Worm (Caenorhabditis elegans) whole organism, midembryonic: ENCODE data around the gene nhr-268.
"Not testable (repeated sequence)": the region's sequence is repeated elsewhere in the genome, so short reads cannot be mapped to it uniquely, and the experiment has no call there.

ENCODE experiments used
- T22C8.4 ChIP-seq: fragments of 200-800 bp; sonication (Bioruptor generic); IDR thresholded peaks from 2 replicates; pipeline ENCODE4 v1.3.6; 2022; ENCODE audit warnings: missing genetic modification characterization, missing compliant biosample characterization
- cog-1 ChIP-seq: sonication (generic microtip); optimal IDR thresholded peaks from 2 replicates; lab custom pipeline; 2016; ENCODE audit warnings: missing genetic modification characterization, missing compliant biosample characterization
- flt-1 ChIP-seq: fragments of 200-800 bp; sonication (Bioruptor generic); IDR thresholded peaks from 2 replicates; pipeline ENCODE4 v1.3.6; 2022; ENCODE audit warnings: missing genetic modification characterization, missing compliant biosample characterization
- klf-2 ChIP-seq: fragments of 200-800 bp; sonication (Bioruptor generic); conservative IDR thresholded peaks from 2 replicates; pipeline ENCODE4 v1.3.6; 2022; ENCODE audit warnings: missing genetic modification reagents, missing genetic modification characterization, missing compliant biosample characterization
- med-1 ChIP-seq: sonication (generic microtip); optimal IDR thresholded peaks from 2 replicates; lab custom pipeline; 2017; ENCODE audit warnings: missing genetic modification characterization, mild to moderate bottlenecking, missing compliant biosample characterization, antibody characterized with exemption, missing genetic modification reagents; ENCODE audit not compliant: insufficient read depth
- ref-1 ChIP-seq: fragments of 200-800 bp; sonication (Bioruptor generic); conservative IDR thresholded peaks from 2 replicates; pipeline ENCODE4 v1.3.6; 2022; ENCODE audit warnings: missing genetic modification reagents, missing genetic modification characterization, missing compliant biosample characterization
- tab-1 ChIP-seq: fragments of 200-800 bp; sonication (Bioruptor generic); IDR thresholded peaks from 2 replicates; pipeline ENCODE4 v1.3.6; 2022; ENCODE audit warnings: missing genetic modification characterization, missing compliant biosample characterization
- ztf-23 ChIP-seq: fragments of 200-800 bp; sonication (Bioruptor generic); IDR thresholded peaks from 2 replicates; pipeline ENCODE4 v1.3.6; 2022; ENCODE audit warnings: missing genetic modification reagents, missing genetic modification characterization, missing compliant biosample characterization
- ztf-29 ChIP-seq: fragments of 200-800 bp; sonication (Bioruptor generic); IDR thresholded peaks from 2 replicates; pipeline ENCODE4 v1.3.6; 2022; ENCODE audit warnings: missing genetic modification reagents, missing genetic modification characterization, missing compliant biosample characterization

Gene nhr-268

DNA sequence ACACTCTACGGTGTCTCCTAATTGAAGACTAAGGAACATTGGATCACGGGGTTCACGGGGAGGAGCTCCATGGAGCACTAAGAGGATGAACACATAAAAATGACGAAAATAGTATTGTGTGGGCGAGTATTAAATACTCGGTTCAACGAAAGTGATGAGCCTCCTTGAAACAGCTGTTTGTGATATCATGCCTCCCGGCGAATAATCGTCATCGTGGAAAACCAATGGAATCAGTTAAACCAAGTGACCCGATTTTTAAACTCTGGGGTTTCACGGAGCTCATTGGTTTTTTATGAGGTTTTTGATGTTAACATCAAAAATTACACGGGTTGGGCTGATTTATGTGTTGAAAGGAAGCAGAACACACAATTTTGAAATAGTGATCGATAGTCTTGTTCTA, 28.5 kb upstream of the nhr-268 start:
- no peak for TF ChIP-seq med-1
- TF ChIP-seq klf-2 = no peak
- no peak for TF ChIP-seq cog-1 (tag; lab: Kevin White, UChicago)
- TF ChIP-seq ztf-23 (GFP tag; lab: Robert Waterston, UW) = no peak
- no peak for TF ChIP-seq ztf-29
- TF ChIP-seq ref-1 (GFP tag; lab: Robert Waterston, UW) = no peak
- no peak for TF ChIP-seq T22C8.4
- TF ChIP-seq flt-1 (GFP tag; lab: Robert Waterston, UW) = no peak
- no peak for TF ChIP-seq tab-1 (GFP tag; lab: Robert Waterston, UW)

DNA sequence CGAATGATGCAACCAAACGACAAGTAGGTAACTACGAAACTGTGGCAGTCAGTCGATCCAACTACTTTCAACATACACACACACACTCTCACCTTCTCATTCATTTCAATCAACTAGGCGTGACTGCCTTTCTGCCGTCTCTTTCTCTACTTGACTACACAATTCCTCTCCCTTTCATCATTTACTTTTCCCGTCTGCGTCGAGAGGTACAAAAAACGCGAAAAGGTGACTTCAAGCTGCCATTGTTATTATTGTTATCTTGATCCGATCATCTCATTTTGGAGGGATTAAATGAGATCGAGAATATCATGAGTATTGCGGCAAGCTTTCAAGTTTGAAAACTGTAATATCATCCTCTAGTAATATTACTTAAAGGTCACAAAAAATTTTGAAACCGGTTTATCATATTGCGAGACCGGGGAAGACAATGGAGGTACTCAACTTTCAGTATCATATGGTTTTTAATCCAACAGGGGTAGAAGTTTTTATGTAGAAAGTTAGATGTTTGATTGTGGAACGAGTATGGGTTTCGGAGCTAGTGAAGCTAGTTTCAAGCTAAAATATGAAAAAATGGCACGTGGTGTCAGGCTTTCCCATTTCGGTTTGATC, 25.9 kb upstream of the nhr-268 start:
- no peak for TF ChIP-seq klf-2
- TF ChIP-seq flt-1 (GFP tag; lab: Robert Waterston, UW) = no peak
- TF ChIP-seq cog-1 (tag; lab: Kevin White, UChicago) = no peak
- no peak for TF ChIP-seq tab-1 (GFP tag; lab: Robert Waterston, UW)
- TF ChIP-seq T22C8.4 = no peak
- no peak for TF ChIP-seq ztf-29
- no peak for TF ChIP-seq ztf-23 (GFP tag; lab: Robert Waterston, UW)
- TF ChIP-seq med-1 = no peak
- no peak for TF ChIP-seq ref-1 (GFP tag; lab: Robert Waterston, UW)

DNA sequence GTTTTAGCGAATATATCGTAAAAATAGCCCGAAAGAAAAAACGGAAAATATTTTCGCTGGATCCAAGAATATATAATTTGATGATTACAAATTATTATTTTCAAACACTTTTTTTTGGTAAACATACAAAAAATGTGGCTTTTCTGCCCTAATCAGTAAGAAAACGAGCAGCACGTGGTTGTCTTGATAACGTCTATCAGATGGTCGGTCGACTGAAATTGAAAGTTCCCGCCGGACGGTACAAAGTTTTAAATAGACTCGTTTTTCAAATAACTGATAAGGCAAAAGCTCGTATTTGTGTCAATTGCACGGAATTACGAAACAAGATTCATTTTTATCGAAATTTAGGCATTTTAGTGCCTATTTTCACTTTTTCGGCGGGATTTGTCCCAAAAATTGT, 23.3 kb upstream of the nhr-268 start:
- TF ChIP-seq T22C8.4 (no peak), ref-1 (GFP tag; lab: Robert Waterston, UW) (no peak), tab-1 (GFP tag; lab: Robert Waterston, UW) (no peak), klf-2 (no peak), ztf-29 (no peak), ztf-23 (GFP tag; lab: Robert Waterston, UW) (no peak)

- TF ChIP-seq med-1; flt-1 (GFP tag; lab: Robert Waterston, UW); ref-1 (GFP tag; lab: Robert Waterston, UW): not testable (repeated sequence)
Observed at ce11 chrV:15668200-15668599, 21.9 kb upstream of the nhr-268 start, which contains the start of gene F53E4.1. Gene F53E4.1, minus strand, starts transcription at chrV:15668300.

- TF ChIP-seq tab-1 (GFP tag; lab: Robert Waterston, UW) = no peak
- TF ChIP-seq ref-1 (GFP tag; lab: Robert Waterston, UW) = no peak
- TF ChIP-seq flt-1 (GFP tag; lab: Robert Waterston, UW) = no peak
- TF ChIP-seq med-1 = no peak
- TF ChIP-seq ztf-23 (GFP tag; lab: Robert Waterston, UW) = no peak
- no peak for TF ChIP-seq T22C8.4
- TF ChIP-seq klf-2 = no peak
Observed at ce11 chrV:15668870-15669269, 21.2 kb upstream of the nhr-268 start, which contains the start of gene K06B4.4. Gene K06B4.4, plus strand, starts transcription at chrV:15669170.

DNA sequence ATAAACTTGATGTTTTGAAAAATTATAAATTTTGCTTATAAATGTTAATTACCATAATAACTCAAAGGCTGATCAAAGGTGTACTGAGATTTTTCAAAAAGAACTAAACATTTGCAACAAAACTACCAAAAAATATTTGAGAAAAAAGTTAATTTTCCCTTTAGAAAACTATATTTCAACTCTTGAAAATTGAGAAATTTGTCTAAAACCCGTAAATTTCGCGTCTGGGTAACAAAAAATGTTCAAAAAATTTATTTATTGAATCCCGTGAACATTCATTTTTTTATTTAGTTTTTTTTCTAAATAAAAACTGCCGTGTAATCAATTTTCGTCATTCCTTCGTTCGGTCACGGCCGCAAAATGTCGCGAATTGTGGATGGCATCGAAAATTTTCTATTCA, 19.9 kb upstream of the nhr-268 start, which contains the start of gene K06B4.15:
TSS of gene K06B4.15 (plus strand) at position 301 of the 400 bp plus-strand sequence.
- TF ChIP-seq tab-1 (GFP tag; lab: Robert Waterston, UW); med-1; cog-1 (tag; lab: Kevin White, UChicago): not testable (repeated sequence)

ce11 chrV:15673707-15674106, 16.3 kb upstream of the nhr-268 start, which contains the start of gene nhr-51:
Gene nhr-51, plus strand, starts transcription at chrV:15674007.
- TF ChIP-seq klf-2 (no peak), ref-1 (GFP tag; lab: Robert Waterston, UW) (no peak), tab-1 (GFP tag; lab: Robert Waterston, UW) (no peak), ztf-29 (no peak), ztf-23 (GFP tag; lab: Robert Waterston, UW) (no peak)

ce11 chrV:15674899-15675298, 15.2 kb upstream of the nhr-268 start:
- TF ChIP-seq tab-1 (GFP tag; lab: Robert Waterston, UW) = 0 out of 2 replicates have a peak, but pooled peaks have one; percentile 22
- TF ChIP-seq flt-1 (GFP tag; lab: Robert Waterston, UW) = no peak

DNA sequence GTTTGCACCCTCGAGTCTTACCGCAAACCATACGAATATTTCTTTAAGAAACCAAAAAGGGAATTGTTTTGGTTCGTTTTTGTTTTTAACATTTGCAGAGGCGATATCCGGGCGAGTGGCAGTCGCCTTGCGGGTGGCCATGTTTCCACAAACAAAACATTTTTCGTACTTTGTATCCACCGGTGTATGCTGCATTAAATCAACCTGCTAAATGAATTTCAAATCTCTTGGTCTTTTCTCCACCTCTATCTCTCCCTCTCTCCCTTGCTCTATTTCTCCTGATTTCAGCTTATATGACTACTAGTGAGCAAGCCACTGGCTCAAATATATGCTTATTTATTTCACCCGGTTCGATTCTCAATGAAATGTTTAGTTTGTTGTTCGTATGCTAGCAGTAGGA, 12.8 kb upstream of the nhr-268 start, which contains the start of gene nhr-52:
TSS of gene nhr-52 (plus strand) at position 301 of the 400 bp plus-strand sequence.
- TF ChIP-seq T22C8.4 (no peak), ztf-23 (GFP tag; lab: Robert Waterston, UW) (no peak), klf-2 (no peak), ref-1 (GFP tag; lab: Robert Waterston, UW) (no peak), tab-1 (GFP tag; lab: Robert Waterston, UW) (no peak), med-1 (no peak), flt-1 (GFP tag; lab: Robert Waterston, UW) (no peak), cog-1 (tag; lab: Kevin White, UChicago) (no peak)

- TF ChIP-seq tab-1 (GFP tag; lab: Robert Waterston, UW) (no peak), med-1 (no peak), cog-1 (tag; lab: Kevin White, UChicago) (no peak), ztf-29 (no peak), ztf-23 (GFP tag; lab: Robert Waterston, UW) (no peak), flt-1 (GFP tag; lab: Robert Waterston, UW) (no peak), klf-2 (no peak), T22C8.4 (no peak)
Observed at ce11 chrV:15685599-15685998, 4.5 kb upstream of the nhr-268 start, which contains the start of gene nhr-196. Gene nhr-196, plus strand, starts transcription at chrV:15685716.

DNA sequence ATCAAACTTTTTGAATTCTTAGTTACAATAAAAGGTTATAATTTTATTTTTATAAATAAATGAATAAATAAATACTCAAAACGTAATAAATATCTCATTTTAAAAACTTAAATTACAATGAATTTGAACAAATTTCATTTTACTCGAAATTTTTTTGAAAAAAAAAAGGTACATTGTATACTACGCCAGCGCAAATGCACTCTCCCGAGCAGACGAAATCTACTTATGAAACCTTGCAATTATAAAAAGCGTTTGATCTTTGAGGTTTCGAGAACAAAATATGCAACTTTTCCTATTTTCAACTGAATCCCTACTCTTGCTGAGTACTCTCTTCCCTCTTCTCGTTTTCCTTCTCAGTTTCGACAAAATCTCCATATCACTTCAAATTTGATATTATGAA, 2.4 kb upstream of the nhr-268 start, which contains the start of gene nhr-197:
TSS of gene nhr-197 (plus strand) at position 301 of the 400 bp plus-strand sequence.
- TF ChIP-seq tab-1 (GFP tag; lab: Robert Waterston, UW) = no peak
- TF ChIP-seq klf-2 = no peak
- no peak for TF ChIP-seq ref-1 (GFP tag; lab: Robert Waterston, UW)
- no peak for TF ChIP-seq cog-1 (tag; lab: Kevin White, UChicago)
- TF ChIP-seq ztf-23 (GFP tag; lab: Robert Waterston, UW) = no peak
- no peak for TF ChIP-seq ztf-29
- TF ChIP-seq flt-1 (GFP tag; lab: Robert Waterston, UW) = no peak
- TF ChIP-seq T22C8.4 = no peak
- no peak for TF ChIP-seq med-1
